Worm (Caenorhabditis elegans): ENCODE results near the gene spat-2.

DNA sequence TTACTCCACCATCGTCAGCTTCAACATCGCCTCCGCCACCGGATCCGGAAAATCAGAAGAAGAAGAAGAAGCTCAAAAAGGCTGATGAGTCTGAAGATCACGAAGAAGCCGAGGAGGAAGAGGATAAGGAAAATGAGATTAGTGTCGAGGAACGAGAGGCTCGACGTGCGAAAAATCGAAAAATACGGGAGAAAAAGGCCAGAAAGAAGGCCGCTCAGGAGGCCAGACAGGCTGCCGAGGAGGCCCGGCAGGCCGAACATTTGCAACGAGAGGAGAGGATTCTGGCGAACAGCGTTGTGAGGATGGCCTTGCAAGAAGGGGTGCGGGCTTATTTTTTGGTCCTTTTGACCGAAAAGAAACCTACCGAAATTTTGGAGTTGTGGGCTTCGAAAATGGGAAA, 8.5 kb downstream of the spat-2 start:
- no peak for TF ChIP-seq Y67H2A.10 (GFP tag; conservative IDR thresholded peaks at IDR 0.05)
- TF ChIP-seq Y95B8A.8 (GFP tag; IDR thresholded peaks at IDR 0.05) = no peak
- TF ChIP-seq bed-1 (GFP tag; IDR thresholded peaks at IDR 0.05) = no peak
- TF ChIP-seq tlf-1 (GFP tag; optimal IDR thresholded peaks at IDR 0.05) = no peak
- no peak for TF ChIP-seq F57A8.1 (GFP tag; optimal IDR thresholded peaks at IDR 0.05)
- TF ChIP-seq Y56A3A.18 (GFP tag; IDR thresholded peaks at IDR 0.05) = no peak
- TF ChIP-seq cebp-1 (GFP tag; IDR thresholded peaks at IDR 0.05) = no peak
- no peak for TF ChIP-seq cebp-1 (tag; optimal IDR thresholded peaks at IDR 0.05)
- TF ChIP-seq mes-4 (tag; optimal IDR thresholded peaks at IDR 0.05) = no peak
- TF ChIP-seq T26A5.8 (tag; optimal IDR thresholded peaks at IDR 0.05) = no peak
